Worm (Caenorhabditis elegans): Measurements from ENCODE around the gene sgca-1.

ce11 chrX:6804857-6805256 is 15.5 kb upstream of the sgca-1 start:
- TF ChIP-seq dve-1 (tag; optimal IDR thresholded peaks at IDR 0.05; ENCODE audit: insufficient read depth) = peak; percentile 91
- TF ChIP-seq ZK546.5 (tag; optimal IDR thresholded peaks at IDR 0.05) = no peak
- TF ChIP-seq ceh-28 (tag; optimal IDR thresholded peaks at IDR 0.05) = no peak
- no peak for TF ChIP-seq tra-1 (GFP tag; IDR thresholded peaks at IDR 0.05)
- TF ChIP-seq lin-15B (tag; optimal IDR thresholded peaks at IDR 0.05) = no peak
- no peak for TF ChIP-seq nhr-237 (tag; optimal IDR thresholded peaks at IDR 0.05)
